Worm (Caenorhabditis elegans): ENCODE data around the gene fbxa-126.

- TF ChIP-seq nhr-28 (tag; optimal IDR thresholded peaks at IDR 0.05), result no peak
- no peak for TF ChIP-seq lin-15B (tag; optimal IDR thresholded peaks at IDR 0.05)
- no peak for TF ChIP-seq aly-2 (tag; optimal IDR thresholded peaks at IDR 0.05)
- TF ChIP-seq fos-1 (tag; optimal IDR thresholded peaks at IDR 0.05), result no peak
Observed at ce11 chrIV:14343756-14344155, 22.2 kb upstream of the fbxa-126 start, which contains the start of gene srlf-28.

Data from whole organism, L4 larva.